Fruit fly (Drosophila melanogaster) whole organism, pupa: ENCODE data around the gene LSm3.

ENCODE experiments used
- CG10348 ChIP-seq: fragments of 200-800 bp; sonication (Bioruptor generic); IDR thresholded peaks from 2 replicates; pipeline ENCODE4 v1.3.6; 2022; ENCODE audit warnings: missing biosample characterization, missing genetic modification characterization
- CG12605 ChIP-seq: fragments of 200-800 bp; sonication (Bioruptor generic); IDR thresholded peaks from 2 replicates; pipeline ENCODE4 v1.3.6; 2022; ENCODE audit warnings: missing biosample characterization, missing genetic modification characterization
- CG13204 ChIP-seq: fragments of 200-800 bp; sonication (Bioruptor generic); optimal IDR thresholded peaks from 2 replicates; lab custom pipeline; 2018; ENCODE audit warnings: missing biosample characterization, mild to moderate bottlenecking, missing genetic modification characterization, moderate library complexity
- CG14655 ChIP-seq: fragments of 200-800 bp; sonication (Bioruptor generic); optimal IDR thresholded peaks from 3 replicates; lab custom pipeline; 2017; ENCODE audit warnings: mild to moderate bottlenecking, missing biosample characterization, missing genetic modification reagents, missing genetic modification characterization
- CG15710 ChIP-seq: fragments of 200-800 bp; sonication (Bioruptor generic); optimal IDR thresholded peaks from 2 replicates; lab custom pipeline; 2018; ENCODE audit warnings: missing biosample characterization, mild to moderate bottlenecking, missing genetic modification characterization, moderate library complexity
- CG17806 ChIP-seq: fragments of 200-800 bp; sonication (Bioruptor generic); optimal IDR thresholded peaks from 2 replicates; lab custom pipeline; 2018; ENCODE audit warnings: missing biosample characterization, mild to moderate bottlenecking, missing genetic modification characterization, moderate library complexity
- CG32121 ChIP-seq: fragments of 200-800 bp; sonication (Bioruptor generic); IDR thresholded peaks from 2 replicates; pipeline ENCODE4 v1.3.6; 2022; ENCODE audit warnings: missing biosample characterization, missing genetic modification characterization
- CG34367 ChIP-seq: fragments of 200-800 bp; sonication (Bioruptor generic); optimal IDR thresholded peaks from 2 replicates; lab custom pipeline; 2018; ENCODE audit warnings: missing biosample characterization, mild to moderate bottlenecking, missing genetic modification characterization
- CG4496 ChIP-seq: fragments of 200-800 bp; sonication (Bioruptor generic); IDR thresholded peaks from 3 replicates; pipeline ENCODE4 v1.3.6; 2022; ENCODE audit warnings: missing biosample characterization, missing genetic modification characterization
- CG8159 ChIP-seq: fragments of 200-800 bp; sonication (Bioruptor generic); optimal IDR thresholded peaks from 3 replicates; lab custom pipeline; 2018; ENCODE audit warnings: missing biosample characterization, mild to moderate bottlenecking, missing genetic modification characterization, moderate library complexity
- CG8301 ChIP-seq: fragments of 200-800 bp; sonication (Bioruptor generic); optimal IDR thresholded peaks from 2 replicates; lab custom pipeline; 2018; ENCODE audit warnings: missing biosample characterization, mild to moderate bottlenecking, missing genetic modification characterization
- CG9948 ChIP-seq: fragments of 200-800 bp; sonication (Bioruptor generic); optimal IDR thresholded peaks from 2 replicates; lab custom pipeline; 2018; ENCODE audit warnings: missing biosample characterization, mild to moderate bottlenecking, missing genetic modification characterization, moderate library complexity
- D1 ChIP-seq: fragments of 200-800 bp; sonication (Bioruptor generic); optimal IDR thresholded peaks from 2 replicates; lab custom pipeline; 2018; ENCODE audit warnings: missing biosample characterization, mild to moderate bottlenecking, missing genetic modification characterization, moderate library complexity
- EcR ChIP-seq: fragments of 200-800 bp; sonication (Bioruptor generic); optimal IDR thresholded peaks from 3 replicates; lab custom pipeline; 2019; ENCODE audit warnings: missing biosample characterization, missing genetic modification characterization, mild to moderate bottlenecking, moderate library complexity, missing genetic modification reagents
- Ets98B ChIP-seq: fragments of 200-800 bp; sonication (Bioruptor generic); IDR thresholded peaks from 2 replicates; pipeline ENCODE4 v1.3.6; 2022; ENCODE audit warnings: missing biosample characterization, missing genetic modification characterization
- Pif1A ChIP-seq: fragments of 200-800 bp; sonication (Bioruptor generic); optimal IDR thresholded peaks from 3 replicates; lab custom pipeline; 2016; ENCODE audit warnings: missing biosample characterization, missing genetic modification characterization
- Pif1B ChIP-seq: fragments of 200-800 bp; sonication (Bioruptor generic); optimal IDR thresholded peaks from 3 replicates; lab custom pipeline; 2016; ENCODE audit warnings: missing biosample characterization, missing genetic modification characterization
- Snoo ChIP-seq: fragments of 200-800 bp; sonication (Bioruptor generic); optimal IDR thresholded peaks from 3 replicates; lab custom pipeline; 2017; ENCODE audit warnings: missing biosample characterization, mild to moderate bottlenecking, missing genetic modification characterization, inconsistent platforms
- fd96Ca ChIP-seq: fragments of 200-800 bp; sonication (Bioruptor generic); IDR thresholded peaks from 3 replicates; pipeline ENCODE4 v1.3.6; 2022; ENCODE audit warnings: missing biosample characterization, missing genetic modification characterization
- gl ChIP-seq: fragments of 200-800 bp; sonication (Bioruptor generic); optimal IDR thresholded peaks from 2 replicates; lab custom pipeline; 2018; ENCODE audit warnings: missing biosample characterization, mild to moderate bottlenecking, missing genetic modification characterization
- rn ChIP-seq: fragments of 200-800 bp; sonication (Bioruptor generic); IDR thresholded peaks from 2 replicates; pipeline ENCODE4 v1.3.6; 2022; ENCODE audit warnings: missing biosample characterization, missing genetic modification characterization

LSm3 gene

DNA sequence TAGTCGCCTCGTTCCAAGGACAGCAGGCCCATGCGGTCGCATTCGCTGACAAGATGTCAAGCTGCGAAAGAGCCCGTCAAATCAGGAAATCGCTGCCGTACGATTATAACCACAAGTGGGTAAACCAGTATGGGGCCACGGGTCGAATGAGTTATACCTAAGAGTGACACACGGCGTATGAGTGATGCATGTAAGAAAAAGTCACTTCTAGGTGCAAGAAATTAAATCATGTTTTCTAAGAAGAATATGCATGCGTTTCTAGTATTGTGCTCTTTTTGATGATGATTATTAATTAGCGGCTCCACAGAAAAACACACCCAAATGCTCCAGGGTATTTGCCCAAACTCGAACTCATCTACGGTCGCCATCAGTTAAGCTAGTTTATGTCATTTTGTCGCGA, 21.6 kb downstream of the LSm3 start:
- TF ChIP-seq CG12605 (GFP tag; lab: Robert Waterston, UW) (no peak), CG14655 (peak; percentile 29), Pif1A (GFP tag; lab: Kevin White, UChicago) (peak; percentile 9), CG17806 (tag; lab: Kevin White, UChicago) (peak; percentile 14)

dm6 chr3R:24021895-24022294, 25.8 kb downstream of the LSm3 start:
- TF ChIP-seq CG8301 (tag; lab: Kevin White, UChicago) (no peak), CG8159 (tag; lab: Kevin White, UChicago) (no peak), gl (no peak), CG9948 (tag; lab: Kevin White, UChicago) (no peak), CG17806 (tag; lab: Kevin White, UChicago) (no peak), D1 (no peak), CG13204 (GFP tag; lab: Kevin White, UChicago) (no peak), Pif1B (GFP tag; lab: Kevin White, UChicago) (no peak), CG34367 (tag; lab: Kevin White, UChicago) (no peak), rn (GFP tag; lab: Robert Waterston, UW) (no peak), CG10348 (GFP tag; lab: Robert Waterston, UW) (no peak), fd96Ca (no peak), Snoo (tag; lab: Kevin White, UChicago) (no peak), CG12605 (GFP tag; lab: Robert Waterston, UW) (no peak), Ets98B (no peak)

- TF ChIP-seq Ets98B (no peak), fd96Ca (0 out of 3 replicates have a peak, but pooled peaks have one; percentile 28), CG8159 (tag; lab: Kevin White, UChicago) (peak; percentile 67), CG15710 (tag; lab: Kevin White, UChicago) (peak; percentile 61), CG32121 (0 out of 2 replicates have a peak, but pooled peaks have one; percentile 27), Pif1B (GFP tag; lab: Kevin White, UChicago) (no peak), CG13204 (GFP tag; lab: Kevin White, UChicago) (no peak), Snoo (tag; lab: Kevin White, UChicago) (no peak), CG14655 (peak; percentile 86), CG12605 (GFP tag; lab: Robert Waterston, UW) (peak; percentile 27; the same call in 1 of the 2 replicates), CG34367 (tag; lab: Kevin White, UChicago) (peak; percentile 43), CG9948 (tag; lab: Kevin White, UChicago) (peak; percentile 69), D1 (no peak), rn (GFP tag; lab: Robert Waterston, UW) (no peak), CG8301 (tag; lab: Kevin White, UChicago) (peak; percentile 79), gl (no peak), CG10348 (GFP tag; lab: Robert Waterston, UW) (peak; percentile 9; the same call in 1 of the 2 replicates), Pif1A (GFP tag; lab: Kevin White, UChicago) (peak; percentile 66), EcR (GFP tag; lab: Kevin White, UChicago) (no peak), CG4496 (GFP tag; lab: Robert Waterston, UW) (no peak), CG17806 (tag; lab: Kevin White, UChicago) (peak; percentile 51)
These were observed 28.1 kb downstream of the LSm3 start for dm6 chr3R:24024123-24024522.

DNA sequence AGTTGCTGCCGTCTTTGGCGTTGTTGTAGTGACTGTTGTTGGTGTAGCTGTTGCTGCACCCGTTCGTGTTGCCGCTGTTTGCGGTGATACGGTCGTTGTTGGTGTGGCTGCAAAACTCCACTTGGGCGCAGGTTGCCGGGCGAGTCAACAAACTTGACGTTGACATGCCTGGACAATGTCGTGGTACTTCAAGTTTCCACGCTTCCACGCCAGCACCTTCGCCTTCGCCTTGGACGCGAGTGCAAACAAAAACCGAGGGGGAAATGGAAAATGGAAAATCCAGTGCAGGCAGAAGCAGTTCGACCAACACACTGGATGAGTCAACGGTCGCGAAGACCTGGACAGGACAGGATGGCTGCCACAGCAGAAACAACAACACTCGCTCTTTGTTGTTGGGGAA, 28.6 kb downstream of the LSm3 start:
- TF ChIP-seq D1 (no peak), EcR (GFP tag; lab: Kevin White, UChicago) (peak; percentile 62), gl (no peak), CG13204 (GFP tag; lab: Kevin White, UChicago) (peak; percentile 32)

DNA sequence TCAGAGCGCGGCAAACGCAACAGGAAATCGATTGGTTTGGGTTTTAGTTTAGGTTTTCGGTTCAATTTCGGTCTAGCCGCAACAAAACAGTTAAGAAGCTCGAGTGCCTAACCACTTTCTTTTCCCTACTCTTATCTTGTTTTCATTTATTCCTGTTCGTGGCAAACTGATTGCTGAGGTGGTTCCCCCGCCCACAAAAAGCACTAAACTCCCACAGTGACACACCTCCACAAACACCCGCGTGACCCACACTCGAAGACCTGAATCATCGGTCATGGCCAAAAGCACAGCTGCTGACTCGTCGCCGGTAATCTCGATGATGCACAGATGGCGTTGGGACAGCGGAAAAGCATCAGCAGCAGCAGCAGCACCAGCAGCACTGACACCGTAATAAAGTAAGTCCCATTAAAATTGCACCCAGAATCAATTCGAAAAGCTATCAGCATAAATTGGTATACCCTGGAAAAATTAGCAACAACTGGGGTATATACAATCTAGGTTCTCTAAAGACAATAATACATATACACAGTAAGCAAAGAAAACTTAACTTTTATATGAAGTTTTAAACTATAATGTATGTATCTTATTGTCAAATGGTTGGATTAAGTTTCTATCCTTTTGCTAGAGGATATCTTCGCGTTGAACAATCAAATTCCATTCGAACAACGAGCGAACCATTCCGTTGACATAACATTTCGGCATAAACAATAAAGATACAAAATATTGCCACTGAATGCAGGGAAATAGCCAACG, 29.8 kb downstream of the LSm3 start:
- TF ChIP-seq CG8301 (tag; lab: Kevin White, UChicago): peak; percentile 26
- no peak for TF ChIP-seq CG15710 (tag; lab: Kevin White, UChicago)
- no peak for TF ChIP-seq Ets98B
- peak; percentile 39 for TF ChIP-seq CG14655
- no peak for TF ChIP-seq CG13204 (GFP tag; lab: Kevin White, UChicago)
- TF ChIP-seq rn (GFP tag; lab: Robert Waterston, UW): no peak
- TF ChIP-seq Pif1A (GFP tag; lab: Kevin White, UChicago): peak; percentile 37
- no peak for TF ChIP-seq CG32121
- 0 out of 3 replicates have a peak, but pooled peaks have one; percentile 22 for TF ChIP-seq CG4496 (GFP tag; lab: Robert Waterston, UW)
- no peak for TF ChIP-seq CG12605 (GFP tag; lab: Robert Waterston, UW)
- TF ChIP-seq fd96Ca: no peak
- TF ChIP-seq Snoo (tag; lab: Kevin White, UChicago): no peak
- no peak for TF ChIP-seq D1
- no peak for TF ChIP-seq CG8159 (tag; lab: Kevin White, UChicago)
- TF ChIP-seq Pif1B (GFP tag; lab: Kevin White, UChicago): no peak
- peak; percentile 4 for TF ChIP-seq CG9948 (tag; lab: Kevin White, UChicago)
- no peak for TF ChIP-seq CG34367 (tag; lab: Kevin White, UChicago)
- no peak for TF ChIP-seq gl
- TF ChIP-seq CG10348 (GFP tag; lab: Robert Waterston, UW): no peak
- no peak for TF ChIP-seq CG17806 (tag; lab: Kevin White, UChicago)
- no peak for TF ChIP-seq EcR (GFP tag; lab: Kevin White, UChicago)

DNA sequence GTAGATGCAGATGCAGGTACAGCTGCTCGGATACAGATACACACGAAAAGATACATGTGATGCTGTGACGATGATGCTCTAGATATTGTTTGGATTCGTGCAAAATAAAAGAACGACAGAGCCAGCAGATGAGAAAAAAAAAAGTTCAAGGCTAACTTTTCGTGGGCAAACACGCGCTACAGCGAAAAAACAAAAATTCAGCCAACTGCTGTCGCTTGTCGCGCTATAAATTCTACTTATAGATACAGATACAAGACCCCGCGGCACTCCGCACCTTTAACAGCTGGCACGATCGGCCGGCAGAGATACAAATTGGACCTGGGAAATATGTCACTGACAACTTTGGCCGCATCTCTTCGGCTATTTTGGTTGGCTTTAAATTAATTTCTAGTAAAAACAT, 30.4 kb downstream of the LSm3 start:
- TF ChIP-seq gl (no peak), CG13204 (GFP tag; lab: Kevin White, UChicago) (no peak), CG15710 (tag; lab: Kevin White, UChicago) (no peak), EcR (GFP tag; lab: Kevin White, UChicago) (no peak), CG32121 (peak; percentile 54), CG4496 (GFP tag; lab: Robert Waterston, UW) (no peak), Snoo (tag; lab: Kevin White, UChicago) (no peak), Pif1A (GFP tag; lab: Kevin White, UChicago) (no peak), CG14655 (no peak), fd96Ca (0 out of 3 replicates have a peak, but pooled peaks have one; percentile 14), CG10348 (GFP tag; lab: Robert Waterston, UW) (no peak)
